Worm (Caenorhabditis elegans): ENCODE measurements around the gene Y62E10A.3.

ce11 chrIV:13331285-13331684 lies 28.8 kb downstream of the Y62E10A.3 start, which contains the start of gene pqn-74:
- TF ChIP-seq pha-4 (tag; optimal IDR thresholded peaks at IDR 0.05) (no peak), lin-13 (tag; optimal IDR thresholded peaks at IDR 0.05) (no peak)
